Worm (Caenorhabditis elegans) whole organism, L4/young adult: ENCODE data around the gene set-4.

Experiments
- W03F9.2 ChIP-seq: fragments of 150-350 bp; optimal IDR thresholded peaks from 2 replicates; lab custom pipeline; 2014; ENCODE audit warnings: missing biosample characterization, missing genetic modification characterization
- dao-5 ChIP-seq: sonication (generic microtip); optimal IDR thresholded peaks from 2 replicates; lab custom pipeline; 2016; ENCODE audit warnings: missing genotype, missing genetic modification characterization, moderate library complexity, missing compliant biosample characterization
- him-1 ChIP-seq: sonication (generic microtip); optimal IDR thresholded peaks from 2 replicates; lab custom pipeline; 2016; ENCODE audit warnings: missing genotype, missing genetic modification reagents, missing genetic modification characterization, missing compliant biosample characterization

DNA sequence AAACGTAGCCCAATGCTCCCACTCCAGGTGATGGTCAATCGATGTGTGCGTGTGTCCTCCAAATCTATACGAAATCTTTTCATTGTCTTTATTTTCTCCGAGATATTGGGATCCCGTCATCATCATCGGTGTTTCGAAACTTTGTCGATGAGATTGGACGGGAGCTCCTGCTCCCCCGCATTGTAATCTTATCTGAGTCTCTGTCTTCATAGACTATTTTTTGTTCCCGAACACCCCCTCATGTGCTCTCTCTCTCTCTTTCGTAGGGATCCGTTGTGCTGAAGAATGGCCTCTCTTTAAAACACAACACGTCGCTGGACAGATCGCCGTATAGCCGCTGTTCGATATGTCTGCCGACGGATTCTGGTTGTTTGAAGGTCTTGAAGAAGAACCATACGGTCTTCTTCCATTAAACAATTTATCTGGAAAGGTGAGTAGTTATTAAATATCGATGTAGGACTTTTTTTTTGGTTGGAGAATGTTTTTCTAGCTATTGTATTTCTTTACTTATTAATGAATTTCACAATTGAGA, 27.9 kb downstream of the set-4 start, which contains the start of gene C29F5.1:
- no peak for TF ChIP-seq him-1 (tag; lab: Kevin White, UChicago)
- no peak for TF ChIP-seq dao-5 (tag; lab: Kevin White, UChicago)
- TF ChIP-seq W03F9.2, result no peak
